Worm (Caenorhabditis elegans): ENCODE results near the gene W05B10.6.

W05B10.6 gene

DNA sequence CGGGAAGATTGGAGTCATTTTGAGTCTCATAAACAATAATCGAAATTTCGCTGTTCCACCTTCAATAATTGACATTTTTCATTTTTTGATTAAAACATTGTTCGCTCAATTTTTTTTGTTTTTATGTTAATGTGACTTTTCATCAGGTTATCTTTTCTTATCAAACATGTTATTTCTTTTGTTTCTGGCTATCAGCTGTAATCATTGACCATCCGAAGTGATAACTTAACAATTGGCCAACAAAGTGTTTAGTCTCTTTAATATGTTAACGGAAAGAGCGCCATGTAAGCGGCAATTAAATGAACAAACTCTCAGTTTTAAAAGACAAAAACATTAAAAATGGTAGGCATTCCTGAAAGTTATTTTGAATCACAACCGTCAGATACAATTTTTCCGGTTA, 24.0 kb downstream of the W05B10.6 start:
- TF ChIP-seq W03F9.2 (tag; optimal IDR thresholded peaks at IDR 0.05), result no peak
- no peak for TF ChIP-seq him-1 (tag; optimal IDR thresholded peaks at IDR 0.05)
- TF ChIP-seq dao-5 (tag; optimal IDR thresholded peaks at IDR 0.05), result no peak

DNA sequence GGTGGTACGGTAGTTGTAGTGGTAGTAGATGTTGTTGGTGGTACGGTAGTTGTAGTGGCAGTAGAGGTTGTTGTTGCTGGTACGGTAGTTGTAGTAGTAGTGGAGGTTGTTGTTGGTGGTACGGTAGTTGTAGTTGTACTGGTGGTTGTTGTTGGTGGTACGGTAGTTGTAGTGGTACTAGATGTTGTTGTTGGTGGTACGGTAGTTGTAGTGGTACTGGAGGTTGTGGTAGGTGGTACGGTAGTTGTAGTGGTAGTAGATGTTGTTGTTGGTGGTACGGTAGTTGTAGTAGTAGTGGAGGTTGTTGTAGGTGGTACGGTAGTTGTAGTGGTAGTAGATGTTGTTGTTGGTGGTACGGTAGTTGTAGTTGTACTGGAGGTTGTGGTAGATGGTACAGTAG, 25.0 kb downstream of the W05B10.6 start:
- TF ChIP-seq W03F9.2 (tag; optimal IDR thresholded peaks at IDR 0.05), result no peak
- no peak for TF ChIP-seq dao-5 (tag; optimal IDR thresholded peaks at IDR 0.05)
- TF ChIP-seq him-1 (tag; optimal IDR thresholded peaks at IDR 0.05), result no peak

DNA sequence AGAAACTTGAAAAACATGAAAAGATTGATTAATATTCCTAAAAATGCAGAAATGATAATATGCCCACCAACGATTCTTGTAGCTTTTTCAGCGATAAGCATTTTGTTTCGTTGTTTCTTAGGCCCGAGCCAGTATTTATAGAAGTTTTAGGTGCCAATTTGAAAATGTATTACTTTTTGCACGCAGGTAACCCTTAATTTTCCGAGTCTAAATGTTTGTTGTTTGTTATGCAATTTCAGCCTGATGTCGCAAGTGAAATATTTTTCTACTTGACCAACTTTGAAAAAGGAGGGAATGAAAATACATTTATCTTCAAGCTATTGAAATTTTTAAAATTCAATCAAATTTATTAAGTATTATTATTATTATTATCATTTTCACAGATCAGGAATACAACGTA, 26.0 kb downstream of the W05B10.6 start, which contains the start of gene srx-113:
Gene srx-113 (minus strand): TSS at position 101 of the 400 bp plus-strand sequence.
- TF ChIP-seq dao-5 (tag; optimal IDR thresholded peaks at IDR 0.05) (no peak), W03F9.2 (tag; optimal IDR thresholded peaks at IDR 0.05) (no peak), him-1 (tag; optimal IDR thresholded peaks at IDR 0.05) (no peak)

DNA sequence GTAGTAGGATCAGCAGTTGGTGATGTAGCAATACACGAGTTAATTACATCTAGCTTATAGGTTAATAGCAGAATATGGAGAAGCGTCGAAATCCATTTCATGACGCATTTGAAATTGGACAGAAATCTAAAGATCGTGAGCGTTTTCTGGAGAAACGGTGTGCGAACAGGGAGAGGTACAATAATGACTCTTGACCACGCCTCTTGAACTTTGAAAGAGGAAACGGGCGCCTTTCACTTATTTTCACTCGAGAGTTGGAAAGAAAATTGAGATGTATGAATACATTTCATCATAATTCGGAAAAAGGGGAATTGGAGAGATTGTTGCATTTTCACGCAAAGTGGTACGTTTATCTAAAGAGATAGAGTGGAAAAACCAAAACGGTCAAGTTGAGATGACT, 28.3 kb downstream of the W05B10.6 start, which contains the start of gene F56H9.6:
Gene F56H9.6 (minus strand): TSS at position 101 of the 400 bp plus-strand sequence.
- TF ChIP-seq W03F9.2 (tag; optimal IDR thresholded peaks at IDR 0.05) (no peak), him-1 (tag; optimal IDR thresholded peaks at IDR 0.05) (no peak), dao-5 (tag; optimal IDR thresholded peaks at IDR 0.05) (no peak)

DNA sequence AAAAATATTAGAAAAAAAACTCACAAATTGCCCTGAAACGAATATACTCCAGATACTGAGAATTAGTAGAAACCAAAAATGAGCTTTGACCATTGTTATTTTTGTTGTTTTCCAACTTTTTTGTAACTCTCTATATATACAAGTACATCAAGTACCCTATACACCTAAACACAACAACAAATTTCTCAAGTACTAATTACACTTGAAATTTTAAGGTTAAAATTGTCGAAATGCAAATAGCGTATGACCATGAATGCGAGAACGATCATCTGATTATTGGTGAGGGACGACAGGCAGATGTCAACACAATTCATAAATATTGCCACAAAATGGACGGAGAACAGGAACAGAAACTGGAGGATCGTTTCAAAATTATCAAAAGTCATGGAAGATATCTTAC, 33.7 kb downstream of the W05B10.6 start, which contains the start of gene F56H9.9:
Gene F56H9.9 (minus strand): TSS at position 101 of the 400 bp plus-strand sequence.
- TF ChIP-seq W03F9.2 (tag; optimal IDR thresholded peaks at IDR 0.05) (no peak), dao-5 (tag; optimal IDR thresholded peaks at IDR 0.05) (no peak), him-1 (tag; optimal IDR thresholded peaks at IDR 0.05) (no peak)

DNA sequence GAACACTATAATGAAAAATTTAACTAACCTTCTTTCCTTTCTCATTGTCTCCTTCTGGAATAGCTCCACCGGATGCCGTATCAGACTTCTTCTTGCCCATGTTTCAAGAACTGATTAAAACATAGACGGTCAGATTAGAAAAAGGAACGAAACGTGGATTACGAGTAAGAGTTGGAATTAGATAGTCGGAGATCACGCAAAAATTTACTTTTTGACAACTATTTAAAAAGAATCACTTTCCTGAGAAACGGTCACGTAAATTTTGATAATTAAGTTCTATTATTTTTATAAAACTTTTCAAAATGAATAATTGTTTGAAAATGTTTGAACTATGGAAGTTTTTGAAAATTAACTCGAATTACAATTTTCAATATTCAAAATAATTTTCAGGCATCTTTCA, 45.9 kb downstream of the W05B10.6 start, which contains the start of gene cyc-2.2:
Gene cyc-2.2 (minus strand): TSS at position 101 of the 400 bp plus-strand sequence.
- TF ChIP-seq dao-5 (tag; optimal IDR thresholded peaks at IDR 0.05) (no peak), W03F9.2 (tag; optimal IDR thresholded peaks at IDR 0.05) (no peak), him-1 (tag; optimal IDR thresholded peaks at IDR 0.05) (no peak)

DNA sequence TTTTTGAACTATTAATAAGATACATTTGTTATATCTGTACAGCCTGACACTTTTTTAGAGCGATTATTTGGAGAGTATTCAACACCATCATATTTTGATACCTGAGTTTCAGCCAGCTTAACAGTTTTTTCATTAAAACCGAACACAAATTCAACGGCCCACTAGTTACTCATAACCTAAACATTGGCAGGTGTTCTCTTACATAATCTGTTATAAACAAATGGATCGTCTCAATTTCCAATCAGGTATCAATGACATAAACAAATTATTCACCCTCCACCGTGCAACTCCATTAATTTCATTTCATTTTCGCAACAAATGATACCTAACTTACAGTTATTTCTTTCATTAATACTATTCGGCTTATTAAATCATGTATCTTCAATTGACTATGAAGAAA, 47.0 kb downstream of the W05B10.6 start, which contains the start of gene cubn-1:
Gene cubn-1 (plus strand): TSS at position 301 of the 400 bp plus-strand sequence.
- TF ChIP-seq W03F9.2 (tag; optimal IDR thresholded peaks at IDR 0.05) (no peak), him-1 (tag; optimal IDR thresholded peaks at IDR 0.05) (no peak), dao-5 (tag; optimal IDR thresholded peaks at IDR 0.05) (no peak)

DNA sequence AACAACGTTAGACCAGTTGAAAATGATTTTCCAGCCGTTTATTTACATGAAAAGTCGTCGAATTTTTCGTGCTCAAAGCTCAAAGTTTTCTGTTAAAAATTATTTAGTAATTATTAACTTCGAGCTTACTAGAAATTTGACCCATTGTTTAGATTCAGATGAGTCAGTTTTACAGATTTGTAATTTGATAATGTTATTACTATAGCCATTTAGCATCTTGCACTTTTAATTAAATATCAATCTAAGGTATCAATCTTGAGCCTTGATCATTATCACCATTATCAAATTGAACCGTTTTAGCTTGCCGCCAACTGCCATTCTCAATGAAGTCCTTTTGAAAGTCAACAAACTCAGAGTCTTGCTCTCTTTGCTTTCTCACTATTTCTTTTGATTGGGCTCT, 48.5 kb downstream of the W05B10.6 start, which contains the start of gene ZC116.1:
Gene ZC116.1 (plus strand): TSS at position 301 of the 400 bp plus-strand sequence.
- TF ChIP-seq dao-5 (tag; optimal IDR thresholded peaks at IDR 0.05) (no peak), W03F9.2 (tag; optimal IDR thresholded peaks at IDR 0.05) (no peak), him-1 (tag; optimal IDR thresholded peaks at IDR 0.05) (no peak)

DNA sequence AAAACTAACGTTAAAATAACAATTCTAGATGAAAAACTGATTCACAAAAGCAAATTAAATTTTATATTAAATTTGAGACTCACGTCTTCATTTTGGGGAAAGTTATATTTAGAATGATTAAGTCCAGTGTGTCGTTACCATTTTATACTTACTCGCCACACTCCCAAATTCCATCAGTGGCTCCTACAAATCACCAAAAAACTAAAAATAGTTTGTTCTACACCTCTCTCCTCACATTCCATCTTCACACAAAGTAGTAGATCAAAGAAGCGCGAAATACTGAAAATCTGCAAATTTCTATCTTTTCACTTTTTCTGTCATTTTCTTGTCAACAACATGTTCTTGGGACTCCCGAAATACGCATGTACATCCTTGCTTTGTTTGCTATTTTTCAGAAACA, 49.2 kb downstream of the W05B10.6 start, which contains the start of gene ZC116.5:
Gene ZC116.5 (minus strand): TSS at position 101 of the 400 bp plus-strand sequence.
- TF ChIP-seq W03F9.2 (tag; optimal IDR thresholded peaks at IDR 0.05) (no peak), him-1 (tag; optimal IDR thresholded peaks at IDR 0.05) (no peak), dao-5 (tag; optimal IDR thresholded peaks at IDR 0.05) (no peak)

DNA sequence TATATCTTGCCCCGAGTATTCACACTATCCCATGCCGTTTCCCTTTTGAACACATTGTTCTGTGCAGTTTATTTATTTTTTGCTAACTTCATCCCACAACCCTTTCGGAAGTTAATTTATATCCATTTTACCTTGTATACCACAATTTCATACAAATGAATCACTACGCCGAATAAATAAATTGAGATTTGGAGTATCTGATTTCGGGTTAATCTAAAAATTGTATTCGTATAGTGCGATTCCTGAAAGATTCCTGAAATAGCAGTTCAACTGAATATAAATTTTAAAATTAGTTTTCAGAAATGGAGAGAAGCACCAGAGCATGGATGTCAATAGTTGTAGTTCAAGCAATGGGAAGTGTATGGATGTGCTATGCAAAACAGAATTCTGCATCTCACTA, 50.9 kb downstream of the W05B10.6 start, which contains the start of gene erg-28:
Gene erg-28 (plus strand): TSS at position 301 of the 400 bp plus-strand sequence.
- TF ChIP-seq W03F9.2 (tag; optimal IDR thresholded peaks at IDR 0.05) (no peak), dao-5 (tag; optimal IDR thresholded peaks at IDR 0.05) (no peak), him-1 (tag; optimal IDR thresholded peaks at IDR 0.05) (no peak)

Data from whole organism, L4/young adult.